Fruit fly (Drosophila melanogaster) whole organism, embryonic: Measurements from ENCODE around the gene CG11149.

Experiments used
- ATbp ChIP-seq: fragments of 200-800 bp; sonication (Bioruptor generic); optimal IDR thresholded peaks from 2 replicates; lab custom pipeline; 2017; ENCODE audit warnings: missing biosample characterization, mild to moderate bottlenecking, missing genetic modification characterization, missing genetic modification reagents
- B-H1 ChIP-seq: fragments of 200-800 bp; sonication (Bioruptor generic); IDR thresholded peaks from 3 replicates; pipeline ENCODE4 v1.3.6; 2022; ENCODE audit warnings: missing biosample characterization, missing genetic modification characterization
- CG10565 ChIP-seq: fragments of 200-800 bp; sonication (Bioruptor generic); optimal IDR thresholded peaks from 3 replicates; lab custom pipeline; 2016; ENCODE audit warnings: missing biosample characterization, mild to moderate bottlenecking, missing genetic modification characterization
- CG11085 ChIP-seq: fragments of 200-800 bp; sonication (Bioruptor generic); IDR thresholded peaks from 2 replicates; pipeline ENCODE4 v1.3.6; 2022; ENCODE audit warnings: missing biosample characterization, missing genetic modification characterization
- CG12071 ChIP-seq: fragments of 200-800 bp; sonication (Bioruptor generic); optimal IDR thresholded peaks from 3 replicates; lab custom pipeline; 2018; ENCODE audit warnings: missing biosample characterization, mild to moderate bottlenecking, missing genetic modification characterization
- CG13287 ChIP-seq: fragments of 200-800 bp; sonication (Bioruptor generic); IDR thresholded peaks from 2 replicates; pipeline ENCODE4 v1.3.6; 2022; ENCODE audit warnings: missing biosample characterization, missing genetic modification characterization; ENCODE audit not compliant: partially characterized antibody
- CG1603 ChIP-seq: fragments of 200-800 bp; sonication (Bioruptor generic); optimal IDR thresholded peaks from 2 replicates; lab custom pipeline; 2019; ENCODE audit warnings: missing biosample characterization, mild to moderate bottlenecking, missing genetic modification characterization, moderate library complexity
- CG16813 ChIP-seq: fragments of 200-800 bp; sonication (Bioruptor generic); IDR thresholded peaks from 3 replicates; pipeline ENCODE4 v1.3.6; 2022; ENCODE audit warnings: missing biosample characterization, missing genetic modification characterization; ENCODE audit not compliant: partially characterized antibody
- CG17328 ChIP-seq: fragments of 200-800 bp; sonication (Bioruptor generic); IDR thresholded peaks from 2 replicates; pipeline ENCODE4 v1.3.6; 2022; ENCODE audit warnings: missing biosample characterization, missing genetic modification characterization
- CG18764 ChIP-seq: fragments of 200-800 bp; sonication (Bioruptor generic); optimal IDR thresholded peaks from 3 replicates; lab custom pipeline; 2016; ENCODE audit warnings: missing biosample characterization, missing genetic modification characterization
- CG2116 ChIP-seq: fragments of 200-800 bp; sonication (Bioruptor generic); optimal IDR thresholded peaks from 3 replicates; lab custom pipeline; 2018; ENCODE audit warnings: missing biosample characterization, mild to moderate bottlenecking, missing genetic modification characterization
- CG31224 ChIP-seq: fragments of 200-800 bp; sonication (Bioruptor generic); IDR thresholded peaks from 2 replicates; pipeline ENCODE4 v1.3.6; 2022; ENCODE audit warnings: missing biosample characterization, missing genetic modification characterization
- CG42726 ChIP-seq: fragments of 200-800 bp; sonication (Bioruptor generic); IDR thresholded peaks from 2 replicates; pipeline ENCODE4 v1.3.6; 2022; ENCODE audit warnings: missing biosample characterization, missing genetic modification characterization; ENCODE audit not compliant: partially characterized antibody
- CG4617 ChIP-seq: fragments of 200-800 bp; sonication (Bioruptor generic); optimal IDR thresholded peaks from 3 replicates; lab custom pipeline; 2016; ENCODE audit warnings: missing biosample characterization, missing genetic modification characterization, borderline replicate concordance
- CG5180 ChIP-seq: fragments of 200-800 bp; sonication (Bioruptor generic); optimal IDR thresholded peaks from 3 replicates; lab custom pipeline; 2017; ENCODE audit warnings: missing biosample characterization, missing genetic modification characterization, mild to moderate bottlenecking, moderate library complexity, missing genetic modification reagents
- CG6254 ChIP-seq: fragments of 200-800 bp; sonication (Bioruptor generic); optimal IDR thresholded peaks from 3 replicates; lab custom pipeline; 2017; ENCODE audit warnings: mild to moderate bottlenecking, missing biosample characterization, missing genetic modification reagents, missing genetic modification characterization
- CG6272 ChIP-seq: fragments of 200-800 bp; sonication (Bioruptor generic); IDR thresholded peaks from 2 replicates; pipeline ENCODE4 v1.3.6; 2022; ENCODE audit warnings: missing biosample characterization, missing genetic modification characterization
- CG7963 ChIP-seq: fragments of 200-800 bp; sonication (Bioruptor generic); IDR thresholded peaks from 3 replicates; pipeline ENCODE4 v1.3.6; 2022; ENCODE audit warnings: missing biosample characterization, missing genetic modification characterization; ENCODE audit not compliant: partially characterized antibody
- CG9876 ChIP-seq: fragments of 200-800 bp; sonication (Bioruptor generic); optimal IDR thresholded peaks from 2 replicates; lab custom pipeline; 2016; ENCODE audit warnings: missing biosample characterization, missing genetic modification characterization
- CG9932 ChIP-seq: fragments of 200-800 bp; sonication (Bioruptor generic); IDR thresholded peaks from 2 replicates; pipeline ENCODE4 v1.3.6; 2022; ENCODE audit warnings: missing biosample characterization, missing genetic modification characterization
- Deaf1 ChIP-seq: fragments of 200-800 bp; optimal IDR thresholded peaks from 3 replicates; lab custom pipeline; 2019; ENCODE audit warnings: missing biosample characterization, mild to moderate bottlenecking, missing genetic modification characterization, moderate library complexity
- Dref ChIP-seq: fragments of 200-800 bp; sonication (Bioruptor generic); IDR thresholded peaks from 2 replicates; pipeline ENCODE4 v1.3.6; 2022; ENCODE audit warnings: missing biosample characterization, missing genetic modification characterization
- E2f2 ChIP-seq: fragments of 200-800 bp; sonication (Bioruptor generic); IDR thresholded peaks from 2 replicates; pipeline ENCODE4 v1.3.6; 2022; ENCODE audit warnings: missing biosample characterization, missing genetic modification characterization
- ERR ChIP-seq: fragments of 200-800 bp; sonication (Bioruptor generic); optimal IDR thresholded peaks from 2 replicates; lab custom pipeline; 2016; ENCODE audit warnings: missing biosample characterization, missing genetic modification characterization
- Elba2 ChIP-seq: fragments of 200-800 bp; sonication (Bioruptor generic); optimal IDR thresholded peaks from 3 replicates; lab custom pipeline; 2016; ENCODE audit warnings: missing biosample characterization, missing genetic modification characterization
- Gug ChIP-seq: fragments of 200-800 bp; sonication (Bioruptor generic); IDR thresholded peaks from 4 replicates; pipeline ENCODE4 v1.3.6; 2022; ENCODE audit warnings: missing biosample characterization, missing genetic modification characterization
- Med ChIP-seq: fragments of 200-800 bp; sonication (Bioruptor generic); peaks from one replicate; lab custom pipeline; 2016; ENCODE audit warnings: missing biosample characterization, missing genetic modification characterization, mild to moderate bottlenecking, inconsistent platforms, moderate library complexity
- NFAT ChIP-seq: fragments of 200-800 bp; sonication (Bioruptor generic); IDR thresholded peaks from 2 replicates; pipeline ENCODE4 v1.3.6; 2022; ENCODE audit warnings: missing biosample characterization, missing genetic modification characterization
- Nf-YC ChIP-seq: fragments of 200-800 bp; optimal IDR thresholded peaks from 3 replicates; lab custom pipeline; 2019; ENCODE audit warnings: missing biosample characterization, mild to moderate bottlenecking, missing genetic modification characterization, moderate library complexity
- Optix ChIP-seq: fragments of 200-800 bp; sonication (Bioruptor generic); IDR thresholded peaks from 3 replicates; pipeline ENCODE4 v1.3.6; 2022; ENCODE audit warnings: missing biosample characterization, missing genetic modification characterization
- Sry-δ ChIP-seq: fragments of 200-800 bp; sonication (Bioruptor generic); optimal IDR thresholded peaks from 2 replicates; lab custom pipeline; 2016; ENCODE audit warnings: missing biosample characterization, missing genetic modification characterization
- YL-1 ChIP-seq: fragments of 200-800 bp; sonication (Bioruptor generic); optimal IDR thresholded peaks from 3 replicates; lab custom pipeline; 2017; ENCODE audit warnings: missing biosample characterization, mild to moderate bottlenecking, missing genetic modification characterization
- amos ChIP-seq: fragments of 200-800 bp; sonication (Bioruptor generic); IDR thresholded peaks from 2 replicates; pipeline ENCODE4 v1.3.6; 2022; ENCODE audit warnings: missing biosample characterization, missing genetic modification characterization; ENCODE audit not compliant: partially characterized antibody
- bigmax ChIP-seq: fragments of 200-800 bp; sonication (Bioruptor generic); optimal IDR thresholded peaks from 2 replicates; lab custom pipeline; 2018; ENCODE audit warnings: missing biosample characterization, mild to moderate bottlenecking, missing genetic modification characterization
- cg ChIP-seq: fragments of 200-800 bp; sonication (Bioruptor generic); optimal IDR thresholded peaks from 3 replicates; lab custom pipeline; 2019; ENCODE audit warnings: missing biosample characterization, mild to moderate bottlenecking, missing genetic modification characterization, moderate library complexity
- ci ChIP-seq: fragments of 200-800 bp; sonication (Bioruptor generic); IDR thresholded peaks from 3 replicates; pipeline ENCODE4 v1.3.6; 2022; ENCODE audit warnings: missing biosample characterization, missing genetic modification characterization
- danr ChIP-seq: fragments of 200-800 bp; sonication (Bioruptor generic); IDR thresholded peaks from 2 replicates; pipeline ENCODE4 v1.3.6; 2022; ENCODE audit warnings: missing biosample characterization, missing genetic modification characterization
- dm ChIP-seq: fragments of 200-800 bp; sonication (Bioruptor generic); optimal IDR thresholded peaks from 3 replicates; lab custom pipeline; 2016; ENCODE audit warnings: missing biosample characterization, missing genetic modification characterization
- ewg ChIP-seq: fragments of 200-800 bp; sonication (Bioruptor generic); optimal IDR thresholded peaks from 3 replicates; lab custom pipeline; 2017; ENCODE audit warnings: mild to moderate bottlenecking, missing biosample characterization, missing genetic modification reagents, missing genetic modification characterization
- gcm2 ChIP-seq: fragments of 200-800 bp; sonication (Bioruptor generic); optimal IDR thresholded peaks from 2 replicates; lab custom pipeline; 2016; ENCODE audit warnings: missing biosample characterization, missing genetic modification characterization
- hb ChIP-seq: fragments of 200-800 bp; sonication (Bioruptor generic); IDR thresholded peaks from 3 replicates; pipeline ENCODE4 v1.3.6; 2022; ENCODE audit warnings: missing biosample characterization, missing genetic modification characterization; ENCODE audit not compliant: partially characterized antibody
- her ChIP-seq: fragments of 200-800 bp; sonication (Bioruptor generic); optimal IDR thresholded peaks from 2 replicates; lab custom pipeline; 2016; ENCODE audit warnings: missing biosample characterization, missing genetic modification characterization
- lola ChIP-seq, 3 experiments: fragments of >200 bp in 2 of 3; fragments of 200-800 bp in 1 of 3; sonication (Bioruptor generic) in 1 of 3; optimal IDR thresholded peaks; 2 replicates each; lab custom pipeline; 2017 to 2019; ENCODE audit warnings: missing biosample characterization in 3 of 3, missing genetic modification characterization in 3 of 3, mild to moderate bottlenecking in 1 of 3, moderate library complexity in 1 of 3
- row ChIP-seq: fragments of 200-800 bp; sonication (Bioruptor generic); IDR thresholded peaks from 3 replicates; pipeline ENCODE4 v1.3.6; 2022; ENCODE audit warnings: missing biosample characterization, missing genetic modification characterization
- shn ChIP-seq: fragments of 200-800 bp; sonication (Bioruptor generic); optimal IDR thresholded peaks from 3 replicates; lab custom pipeline; 2016; ENCODE audit warnings: missing biosample characterization, missing genetic modification characterization
- sima ChIP-seq: fragments of 200-800 bp; sonication (Bioruptor generic); optimal IDR thresholded peaks from 2 replicates; lab custom pipeline; 2016; ENCODE audit warnings: missing biosample characterization, missing genetic modification characterization
- slbo ChIP-seq: fragments of 200-800 bp; sonication (Bioruptor generic); IDR thresholded peaks from 2 replicates; pipeline ENCODE4 v1.3.6; 2022; ENCODE audit warnings: missing biosample characterization, missing genetic modification characterization
- sob ChIP-seq: fragments of 200-800 bp; sonication (Bioruptor generic); IDR thresholded peaks from 2 replicates; pipeline ENCODE4 v1.3.6; 2022; ENCODE audit warnings: missing biosample characterization, missing genetic modification characterization
- vfl ChIP-seq: fragments of 200-800 bp; sonication (Bioruptor generic); optimal IDR thresholded peaks from 2 replicates; lab custom pipeline; 2016; ENCODE audit warnings: missing biosample characterization, missing genetic modification characterization
- vnd ChIP-seq: fragments of 200-800 bp; sonication (Bioruptor generic); IDR thresholded peaks from 3 replicates; pipeline ENCODE4 v1.3.6; 2022; ENCODE audit warnings: missing biosample characterization, missing genetic modification characterization; ENCODE audit not compliant: partially characterized antibody

CG11149 gene

DNA sequence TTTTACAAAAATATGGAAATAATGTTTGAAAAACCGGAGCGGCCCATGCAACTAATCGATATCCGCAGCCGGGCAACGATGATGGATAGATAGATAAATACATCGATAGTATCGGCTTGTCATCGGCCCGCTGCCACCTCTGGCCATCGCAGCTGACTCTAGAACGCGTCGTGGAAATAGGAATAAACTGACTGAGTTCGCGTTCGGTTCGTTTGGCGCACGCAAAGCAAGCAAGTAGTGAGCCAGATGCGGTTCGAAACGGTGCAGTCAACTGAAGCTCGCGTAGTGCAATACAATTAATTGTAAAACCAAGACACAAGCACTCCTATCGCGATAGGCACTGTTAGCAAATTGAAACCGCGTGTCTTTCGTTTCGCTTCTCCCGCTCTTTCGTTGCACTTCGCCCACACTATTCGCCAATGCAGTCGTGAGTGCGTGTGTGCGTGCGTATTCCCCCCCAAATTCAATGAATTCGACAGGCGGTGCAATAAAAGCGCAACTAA lies 3.9 kb upstream of the CG11149 start, which contains the start of gene CG11030 (continued):
- TF ChIP-seq danr (GFP tag; lab: Robert Waterston, UW) (no peak), CG2116 (GFP tag; lab: Kevin White, UChicago) (peak; percentile 85), CG6254 (GFP tag; lab: Kevin White, UChicago) (peak; percentile 20), vfl (GFP tag; lab: Kevin White, UChicago) (no peak), CG6272 (GFP tag; lab: Robert Waterston, UW) (peak; percentile 73), CG11085 (GFP tag; lab: Robert Waterston, UW) (no peak), CG12071 (GFP tag; lab: Kevin White, UChicago) (no peak), Med (GFP tag; lab: Kevin White, UChicago) (peak; percentile 79), NFAT (GFP tag; lab: Robert Waterston, UW) (peak; percentile 65; the same call in 1 of the 2 replicates), CG42726 (GFP tag; lab: Robert Waterston, UW) (peak; percentile 100), Dref (GFP tag; lab: Robert Waterston, UW) (peak; percentile 100), CG4617 (peak; percentile 15), ERR (GFP tag; lab: Kevin White, UChicago) (no peak), row (GFP tag; lab: Robert Waterston, UW) (peak; percentile 61; the same call in 2 of the 3 replicates), CG1603 (peak; percentile 51), ci (GFP tag; lab: Robert Waterston, UW) (0 out of 3 replicates have a peak, but pooled peaks have one; percentile 37), hb (GFP tag; lab: Robert Waterston, UW) (peak; percentile 100), her (GFP tag; lab: Kevin White, UChicago) (peak; percentile 14), Elba2 (GFP tag; lab: Kevin White, UChicago) (peak; percentile 25), vnd (GFP tag; lab: Robert Waterston, UW) (peak; percentile 99), sob (peak; percentile 45), Deaf1 (tag; lab: Kevin White, UChicago) (peak; percentile 59), CG9932 (GFP tag; lab: Robert Waterston, UW) (peak; percentile 82), ATbp (GFP tag; lab: Kevin White, UChicago) (no peak), CG10565 (GFP tag; lab: Kevin White, UChicago) (no peak), amos (GFP tag; lab: Robert Waterston, UW) (peak; percentile 100), lola (GFP tag; optimal IDR thresholded peaks at IDR 0.05; lab: Kevin White, UChicago) (peak in 1 of 3 experiments; percentile 5), CG31224 (no peak), CG7963 (GFP tag; lab: Robert Waterston, UW) (peak; percentile 100), shn (GFP tag; lab: Kevin White, UChicago) (peak; percentile 28), ewg (no peak), CG13287 (GFP tag; lab: Robert Waterston, UW) (peak; percentile 99), Sry-δ (GFP tag; lab: Kevin White, UChicago) (peak; percentile 92), dm (GFP tag; lab: Kevin White, UChicago) (peak; percentile 86), sima (GFP tag; lab: Kevin White, UChicago) (no peak), cg (peak; percentile 53), YL-1 (GFP tag; lab: Kevin White, UChicago) (peak; percentile 29), CG5180 (GFP tag; lab: Kevin White, UChicago) (no peak), Nf-YC (tag; lab: Kevin White, UChicago) (no peak), Gug (GFP tag; lab: Robert Waterston, UW) (peak; percentile 49; the same call in 1 of the 4 replicates), CG18764 (GFP tag; lab: Kevin White, UChicago) (no peak), slbo (GFP tag; lab: Robert Waterston, UW) (peak; percentile 38; the same call in 1 of the 2 replicates), CG17328 (0 out of 2 replicates have a peak, but pooled peaks have one; percentile 6), gcm2 (no peak), CG9876 (GFP tag; lab: Kevin White, UChicago) (no peak), CG16813 (GFP tag; lab: Robert Waterston, UW) (peak; percentile 99), Optix (GFP tag; lab: Robert Waterston, UW) (no peak), bigmax (no peak), E2f2 (GFP tag; lab: Robert Waterston, UW) (peak; percentile 81), B-H1 (GFP tag; lab: Robert Waterston, UW) (no peak)
